Worm (Caenorhabditis elegans) whole organism, mixed stage, embryonic: Measurements from ENCODE around the gene fbxb-112.
"Not testable (repeated sequence)": the region's sequence is repeated elsewhere in the genome, so short reads cannot be mapped to it uniquely, and the experiment has no call there.

Source experiments
- M03D4.4 ChIP-seq: sonication (generic microtip); optimal IDR thresholded peaks from 2 replicates; lab custom pipeline; 2017; ENCODE audit warnings: mild to moderate bottlenecking, missing genetic modification characterization, missing compliant biosample characterization
- bed-3 ChIP-seq: fragments of 200-800 bp; sonication (Bioruptor generic); optimal IDR thresholded peaks from 3 replicates; lab custom pipeline; 2018; ENCODE audit warnings: mild to moderate bottlenecking, missing genetic modification characterization, moderate library complexity, missing compliant biosample characterization
- blmp-1 ChIP-seq: fragments of 150-350 bp; optimal IDR thresholded peaks from 2 replicates; lab custom pipeline; 2014; ENCODE audit warnings: missing biosample characterization, missing genetic modification characterization
- ceh-43 ChIP-seq: fragments of 200-800 bp; sonication (Bioruptor generic); optimal IDR thresholded peaks from 2 replicates; lab custom pipeline; 2018; ENCODE audit warnings: mild to moderate bottlenecking, missing genetic modification characterization, moderate library complexity, missing compliant biosample characterization
- ceh-83 ChIP-seq: fragments of 200-800 bp; sonication (Bioruptor generic); optimal IDR thresholded peaks from 2 replicates; lab custom pipeline; 2018; ENCODE audit warnings: mild to moderate bottlenecking, missing genetic modification characterization, missing compliant biosample characterization
- ces-1 ChIP-seq: fragments of 150-350 bp; optimal IDR thresholded peaks from 2 replicates; lab custom pipeline; 2014; ENCODE audit warnings: missing biosample characterization, missing genetic modification reagents, missing genetic modification characterization
- cnd-1 ChIP-seq: fragments of 200-800 bp; sonication (Bioruptor generic); optimal IDR thresholded peaks from 2 replicates; lab custom pipeline; 2018; ENCODE audit warnings: mild to moderate bottlenecking, missing genetic modification characterization, missing compliant biosample characterization
- elt-1 ChIP-seq: sonication (generic microtip); optimal IDR thresholded peaks from 2 replicates; lab custom pipeline; 2017; ENCODE audit warnings: missing genetic modification characterization, mild to moderate bottlenecking, missing compliant biosample characterization, antibody characterized with exemption, moderate library complexity, borderline replicate concordance; ENCODE audit not compliant: insufficient read depth
- elt-3 ChIP-seq: fragments of 150-350 bp; optimal IDR thresholded peaks from 2 replicates; lab custom pipeline; 2014; ENCODE audit warnings: missing biosample characterization, missing genetic modification characterization
- flh-1 ChIP-seq: fragments of 200-800 bp; sonication (Bioruptor generic); optimal IDR thresholded peaks from 2 replicates; lab custom pipeline; 2018; ENCODE audit warnings: mild to moderate bottlenecking, missing genetic modification characterization, moderate library complexity, missing compliant biosample characterization
- ham-2 ChIP-seq: fragments of 200-800 bp; sonication (Bioruptor generic); optimal IDR thresholded peaks from 2 replicates; lab custom pipeline; 2018; ENCODE audit warnings: mild to moderate bottlenecking, missing genetic modification characterization, missing compliant biosample characterization
- hlh-1 ChIP-seq: fragments of 150-350 bp; optimal IDR thresholded peaks from 2 replicates; lab custom pipeline; 2014; ENCODE audit warnings: missing biosample characterization, missing genetic modification reagents, missing genetic modification characterization
- lin-13 ChIP-seq: fragments of 150-350 bp; optimal IDR thresholded peaks from 2 replicates; lab custom pipeline; 2014; ENCODE audit warnings: missing biosample characterization, missing genetic modification characterization
- lin-32 ChIP-seq: fragments of 200-800 bp; sonication (Bioruptor generic); optimal IDR thresholded peaks from 2 replicates; lab custom pipeline; 2018; ENCODE audit warnings: mild to moderate bottlenecking, missing genetic modification characterization, missing compliant biosample characterization
- lsy-2 ChIP-seq: fragments of 150-350 bp; optimal IDR thresholded peaks from 2 replicates; lab custom pipeline; 2014; ENCODE audit warnings: missing biosample characterization, missing genetic modification characterization
- mab-5 ChIP-seq: fragments of 150-350 bp; optimal IDR thresholded peaks from 2 replicates; lab custom pipeline; 2014; ENCODE audit warnings: missing biosample characterization, missing genetic modification characterization
- mep-1 ChIP-seq: fragments of 150-350 bp; optimal IDR thresholded peaks from 2 replicates; lab custom pipeline; 2017; ENCODE audit warnings: missing biosample characterization, missing genetic modification reagents, missing genetic modification characterization, inconsistent platforms
- mls-2 ChIP-seq: sonication (generic microtip); optimal IDR thresholded peaks from 2 replicates; lab custom pipeline; 2016; ENCODE audit warnings: mild to moderate bottlenecking, missing genetic modification characterization, moderate library complexity, missing compliant biosample characterization
- nhr-12 ChIP-seq: fragments of 150-350 bp; optimal IDR thresholded peaks from 2 replicates; lab custom pipeline; 2014; ENCODE audit warnings: missing biosample characterization, missing genetic modification characterization
- nhr-2 ChIP-seq: fragments of 150-350 bp; optimal IDR thresholded peaks from 2 replicates; lab custom pipeline; 2014; ENCODE audit warnings: missing biosample characterization, missing genetic modification characterization
- nhr-237 ChIP-seq: fragments of 150-350 bp; optimal IDR thresholded peaks from 2 replicates; lab custom pipeline; 2014; ENCODE audit warnings: missing biosample characterization, missing genetic modification characterization
- nhr-28 ChIP-seq: fragments of 150-350 bp; optimal IDR thresholded peaks from 2 replicates; lab custom pipeline; 2014; ENCODE audit warnings: missing biosample characterization, missing genetic modification characterization
- nhr-76 ChIP-seq: sonication (generic microtip); optimal IDR thresholded peaks from 2 replicates; lab custom pipeline; 2017; ENCODE audit warnings: missing biosample characterization, missing genetic modification characterization
- pha-4 ChIP-seq: fragments of 150-350 bp; optimal IDR thresholded peaks from 2 replicates; lab custom pipeline; 2018; ENCODE audit warnings: missing biosample characterization, missing genetic modification reagents, missing genetic modification characterization
- sem-2 ChIP-seq: fragments of 200-800 bp; sonication (Bioruptor generic); optimal IDR thresholded peaks from 2 replicates; lab custom pipeline; 2018; ENCODE audit warnings: mild to moderate bottlenecking, missing genetic modification characterization, missing compliant biosample characterization
- snpc-4 ChIP-seq: fragments of 150-350 bp; optimal IDR thresholded peaks from 2 replicates; lab custom pipeline; 2014; ENCODE audit warnings: missing biosample characterization, missing genetic modification characterization
- sptf-1 ChIP-seq: sonication (generic microtip); optimal IDR thresholded peaks from 2 replicates; lab custom pipeline; 2017; ENCODE audit warnings: mild to moderate bottlenecking, missing genetic modification characterization, moderate library complexity, missing compliant biosample characterization
- unc-120 ChIP-seq: sonication (generic microtip); optimal IDR thresholded peaks from 2 replicates; lab custom pipeline; 2017; ENCODE audit warnings: missing genetic modification characterization, missing compliant biosample characterization; ENCODE audit not compliant: poor library complexity, severe bottlenecking
- unc-39 ChIP-seq: fragments of 150-350 bp; optimal IDR thresholded peaks from 2 replicates; lab custom pipeline; 2014; ENCODE audit warnings: missing biosample characterization, missing genetic modification characterization
- unc-62 ChIP-seq: fragments of 150-350 bp; optimal IDR thresholded peaks from 2 replicates; lab custom pipeline; 2014; ENCODE audit warnings: missing biosample characterization, missing genetic modification reagents, missing genetic modification characterization
- zip-8 ChIP-seq: fragments of 150-350 bp; optimal IDR thresholded peaks from 2 replicates; lab custom pipeline; 2014; ENCODE audit warnings: missing biosample characterization, missing genetic modification characterization
- ztf-11 ChIP-seq: fragments of 150-350 bp; optimal IDR thresholded peaks from 2 replicates; lab custom pipeline; 2014; ENCODE audit warnings: missing biosample characterization, missing genetic modification characterization

fbxb-112 gene

ce11 chrII:3446647-3447046, 44.2 kb upstream of the fbxb-112 start, which contains the start of the genes C16C8.20 and gldi-6:
Gene C16C8.20 (plus strand): TSS chrII:3446947.
Gene gldi-6 (plus strand): TSS chrII:3446947.
- no peak for TF ChIP-seq elt-3 (tag; lab: Kevin White, UChicago)
- no peak for TF ChIP-seq ceh-83 (GFP tag; lab: Kevin White, UChicago)
- TF ChIP-seq elt-1 (tag; lab: Kevin White, UChicago), result no peak
- TF ChIP-seq ham-2 (GFP tag; lab: Kevin White, UChicago), result no peak
- no peak for TF ChIP-seq mab-5
- TF ChIP-seq hlh-1 (tag; lab: Kevin White, UChicago), result no peak
- TF ChIP-seq mep-1 (tag; lab: Kevin White, UChicago), result no peak
- no peak for TF ChIP-seq ztf-11
- TF ChIP-seq mls-2 (tag; lab: Kevin White, UChicago), result no peak
- no peak for TF ChIP-seq lsy-2 (tag; lab: Kevin White, UChicago)
- no peak for TF ChIP-seq flh-1

- TF ChIP-seq ztf-11 (no peak), lin-13 (tag; lab: Kevin White, UChicago) (no peak), nhr-28 (tag; lab: Kevin White, UChicago) (no peak), elt-3 (tag; lab: Kevin White, UChicago) (no peak), unc-120 (tag; lab: Kevin White, UChicago) (no peak), lsy-2 (tag; lab: Kevin White, UChicago) (no peak), sem-2 (GFP tag; lab: Kevin White, UChicago) (no peak), ces-1 (no peak), unc-62 (GFP tag; lab: Kevin White, UChicago) (no peak)
These were observed 43.0 kb upstream of the fbxb-112 start, which contains the start of gene C16C8.21 for ce11 chrII:3447906-3448305. Gene C16C8.21 (plus strand): TSS chrII:3448206.

- TF ChIP-seq zip-8 (tag; lab: Kevin White, UChicago) (no peak), hlh-1 (tag; lab: Kevin White, UChicago) (no peak), nhr-28 (tag; lab: Kevin White, UChicago) (no peak), flh-1 (no peak), nhr-12 (no peak), M03D4.4 (no peak), nhr-237 (tag; lab: Kevin White, UChicago) (no peak), ztf-11 (no peak), ceh-43 (no peak), mep-1 (tag; lab: Kevin White, UChicago) (no peak), nhr-2 (tag; lab: Kevin White, UChicago) (no peak), pha-4 (no peak), snpc-4 (tag; lab: Kevin White, UChicago) (no peak), ces-1 (no peak), sptf-1 (tag; lab: Kevin White, UChicago) (no peak), unc-39 (tag; lab: Kevin White, UChicago) (no peak), unc-120 (tag; lab: Kevin White, UChicago) (no peak), lin-32 (GFP tag; lab: Kevin White, UChicago) (no peak)
- TF ChIP-seq, all 35 proteins: peak for 0
These were observed 42.1 kb upstream of the fbxb-112 start, which contains the start of gene C16C8.25 for ce11 chrII:3448776-3449280. Gene C16C8.25 (plus strand): TSS chrII:3449230.

ce11 chrII:3449514-3449913, 41.4 kb upstream of the fbxb-112 start, which contains the start of gene C16C8.14:
Gene C16C8.14 (plus strand): TSS chrII:3449814.
- TF ChIP-seq zip-8 (tag; lab: Kevin White, UChicago); sptf-1 (tag; lab: Kevin White, UChicago); unc-62 (GFP tag; lab: Kevin White, UChicago): not testable (repeated sequence)

ce11 chrII:3452421-3452820, 38.5 kb upstream of the fbxb-112 start, which contains the start of gene C16C8.12:
Gene C16C8.12 (plus strand): TSS chrII:3452721.
- no peak for TF ChIP-seq bed-3 (GFP tag; lab: Kevin White, UChicago)
- TF ChIP-seq lin-32 (GFP tag; lab: Kevin White, UChicago), result no peak
- no peak for TF ChIP-seq unc-120 (tag; lab: Kevin White, UChicago)
- TF ChIP-seq cnd-1 (tag; lab: Kevin White, UChicago), result no peak
- no peak for TF ChIP-seq hlh-1 (tag; lab: Kevin White, UChicago)
- no peak for TF ChIP-seq ceh-43
- no peak for TF ChIP-seq zip-8 (tag; lab: Kevin White, UChicago)
- no peak for TF ChIP-seq nhr-76 (tag; lab: Kevin White, UChicago)
- TF ChIP-seq lsy-2 (tag; lab: Kevin White, UChicago), result no peak
- no peak for TF ChIP-seq M03D4.4
- no peak for TF ChIP-seq mab-5
- TF ChIP-seq blmp-1 (tag; lab: Kevin White, UChicago), result no peak
- TF ChIP-seq sem-2 (GFP tag; lab: Kevin White, UChicago), result no peak
- no peak for TF ChIP-seq nhr-12
- no peak for TF ChIP-seq elt-3 (tag; lab: Kevin White, UChicago)
- TF ChIP-seq pha-4, result no peak
- TF ChIP-seq snpc-4 (tag; lab: Kevin White, UChicago), result no peak
- TF ChIP-seq unc-39 (tag; lab: Kevin White, UChicago), result no peak
